Fruit fly (Drosophila melanogaster) Kc167 (cell line): ENCODE measurements around the gene PGAP5.

Source experiments
- Myc ChIP-seq: fragments of >200 bp; optimal IDR thresholded peaks from 2 replicates; lab custom pipeline; 2017; ENCODE audit warnings: missing external identifiers
- Sin3A ChIP-seq: fragments of >200 bp; optimal IDR thresholded peaks from 2 replicates; lab custom pipeline; 2018; ENCODE audit warnings: missing external identifiers
- h ChIP-seq: fragments of >200 bp; optimal IDR thresholded peaks from 3 replicates; lab custom pipeline; 2018; ENCODE audit warnings: missing external identifiers
- insv ChIP-seq: fragments of >200 bp; optimal IDR thresholded peaks from 3 replicates; lab custom pipeline; 2018; ENCODE audit warnings: missing external identifiers
- psq ChIP-seq: fragments of >200 bp; optimal IDR thresholded peaks from 2 replicates; lab custom pipeline; 2017; ENCODE audit warnings: missing external identifiers
- ttk ChIP-seq: sonication (Bioruptor generic); optimal IDR thresholded peaks from 2 replicates; lab custom pipeline; 2017; ENCODE audit warnings: missing external identifiers

The PGAP5 gene

dm6 chr2L:8171544-8171943 is 27.1 kb upstream of the PGAP5 start:
- TF ChIP-seq h (lab: Kevin White, UChicago) (no peak), ttk (lab: Kevin White, UChicago) (no peak), Myc (lab: Kevin White, UChicago) (no peak)

dm6 chr2L:8185008-8185407 is 13.7 kb upstream of the PGAP5 start:
- TF ChIP-seq Myc (lab: Kevin White, UChicago), result no peak

- TF ChIP-seq Sin3A (lab: Kevin White, UChicago) (no peak), insv (lab: Kevin White, UChicago) (no peak), psq (lab: Kevin White, UChicago) (no peak), ttk (lab: Kevin White, UChicago) (no peak), h (lab: Kevin White, UChicago) (no peak)
These were observed 8.0 kb upstream of the PGAP5 start, which contains the start of gene CG34134 for dm6 chr2L:8190681-8191080. Gene CG34134 (minus strand): TSS chr2L:8190781.

dm6 chr2L:8195722-8196323 is 2.9 kb upstream of the PGAP5 start:
- no peak for TF ChIP-seq insv (lab: Kevin White, UChicago)
- no peak for TF ChIP-seq psq (lab: Kevin White, UChicago)
- no peak for TF ChIP-seq Myc (lab: Kevin White, UChicago)
- no peak for TF ChIP-seq Sin3A (lab: Kevin White, UChicago)
- no peak for TF ChIP-seq ttk (lab: Kevin White, UChicago)
- TF ChIP-seq h (lab: Kevin White, UChicago), result no peak

- TF ChIP-seq Sin3A (lab: Kevin White, UChicago) (no peak), psq (lab: Kevin White, UChicago) (no peak), Myc (lab: Kevin White, UChicago) (no peak), h (lab: Kevin White, UChicago) (no peak), ttk (lab: Kevin White, UChicago) (no peak), insv (lab: Kevin White, UChicago) (no peak)
These were observed 1.7 kb upstream of the PGAP5 start, which contains the start of the genes CG8475 and CG8460 for dm6 chr2L:8196757-8197530. Gene CG8475 (minus strand): TSS chr2L:8196918. Gene CG8460 (plus strand): TSS chr2L:8197193.

dm6 chr2L:8202569-8202968 is 3.9 kb downstream of the PGAP5 start:
- TF ChIP-seq Myc (lab: Kevin White, UChicago), result no peak
- TF ChIP-seq ttk (lab: Kevin White, UChicago), result no peak
- TF ChIP-seq psq (lab: Kevin White, UChicago), result no peak
- no peak for TF ChIP-seq insv (lab: Kevin White, UChicago)
- no peak for TF ChIP-seq h (lab: Kevin White, UChicago)
- no peak for TF ChIP-seq Sin3A (lab: Kevin White, UChicago)

- TF ChIP-seq Sin3A (lab: Kevin White, UChicago) (no peak), Myc (lab: Kevin White, UChicago) (no peak), h (lab: Kevin White, UChicago) (no peak)
These were observed 5.1 kb downstream of the PGAP5 start for dm6 chr2L:8203748-8204147.

- TF ChIP-seq Sin3A (lab: Kevin White, UChicago) (no peak), h (lab: Kevin White, UChicago) (no peak), ttk (lab: Kevin White, UChicago) (no peak), insv (lab: Kevin White, UChicago) (no peak), Myc (lab: Kevin White, UChicago) (no peak), psq (lab: Kevin White, UChicago) (no peak)
These were observed 5.7 kb downstream of the PGAP5 start for dm6 chr2L:8204366-8204765.

dm6 chr2L:8204996-8205567 is 6.4 kb downstream of the PGAP5 start, which contains the start of gene SLC5A11:
Gene SLC5A11 (minus strand): TSS chr2L:8205132.
- TF ChIP-seq insv (lab: Kevin White, UChicago) (no peak), h (lab: Kevin White, UChicago) (no peak), Sin3A (lab: Kevin White, UChicago) (no peak), psq (lab: Kevin White, UChicago) (no peak), Myc (lab: Kevin White, UChicago) (no peak), ttk (lab: Kevin White, UChicago) (no peak)

- no peak for TF ChIP-seq Myc (lab: Kevin White, UChicago)
- no peak for TF ChIP-seq psq (lab: Kevin White, UChicago)
- TF ChIP-seq ttk (lab: Kevin White, UChicago), result no peak
- TF ChIP-seq h (lab: Kevin White, UChicago), result no peak
- TF ChIP-seq insv (lab: Kevin White, UChicago), result no peak
- no peak for TF ChIP-seq Sin3A (lab: Kevin White, UChicago)
These were observed 7.2 kb downstream of the PGAP5 start, which contains the start of gene CG8419 for dm6 chr2L:8205871-8206270. Gene CG8419 (plus strand): TSS chr2L:8206171.

- TF ChIP-seq h (lab: Kevin White, UChicago) (no peak), Sin3A (lab: Kevin White, UChicago) (no peak)
These were observed 10.7 kb downstream of the PGAP5 start for dm6 chr2L:8209362-8209761.

- TF ChIP-seq insv (lab: Kevin White, UChicago) (no peak), psq (lab: Kevin White, UChicago) (no peak), h (lab: Kevin White, UChicago) (no peak), Myc (lab: Kevin White, UChicago) (no peak), ttk (lab: Kevin White, UChicago) (no peak), Sin3A (lab: Kevin White, UChicago) (no peak)
These were observed 11.8 kb downstream of the PGAP5 start for dm6 chr2L:8210468-8210867.
